Worm (Caenorhabditis elegans) whole organism, mixed stage, embryonic: ENCODE data around the gene mdl-1.

Experiments
- nhr-12 ChIP-seq: fragments of 150-350 bp; optimal IDR thresholded peaks from 2 replicates; lab custom pipeline; 2014; ENCODE audit warnings: missing biosample characterization, missing genetic modification characterization
- pha-4 ChIP-seq: fragments of 150-350 bp; optimal IDR thresholded peaks from 2 replicates; lab custom pipeline; 2018; ENCODE audit warnings: missing biosample characterization, missing genetic modification reagents, missing genetic modification characterization
- snpc-4 ChIP-seq: fragments of 150-350 bp; optimal IDR thresholded peaks from 2 replicates; lab custom pipeline; 2014; ENCODE audit warnings: missing biosample characterization, missing genetic modification characterization
- tbx-8 ChIP-seq: fragments of 200-800 bp; sonication (Bioruptor generic); optimal IDR thresholded peaks from 2 replicates; lab custom pipeline; 2018; ENCODE audit warnings: mild to moderate bottlenecking, missing genetic modification characterization, moderate library complexity, missing compliant biosample characterization
- unc-39 ChIP-seq: fragments of 150-350 bp; optimal IDR thresholded peaks from 2 replicates; lab custom pipeline; 2014; ENCODE audit warnings: missing biosample characterization, missing genetic modification characterization

DNA sequence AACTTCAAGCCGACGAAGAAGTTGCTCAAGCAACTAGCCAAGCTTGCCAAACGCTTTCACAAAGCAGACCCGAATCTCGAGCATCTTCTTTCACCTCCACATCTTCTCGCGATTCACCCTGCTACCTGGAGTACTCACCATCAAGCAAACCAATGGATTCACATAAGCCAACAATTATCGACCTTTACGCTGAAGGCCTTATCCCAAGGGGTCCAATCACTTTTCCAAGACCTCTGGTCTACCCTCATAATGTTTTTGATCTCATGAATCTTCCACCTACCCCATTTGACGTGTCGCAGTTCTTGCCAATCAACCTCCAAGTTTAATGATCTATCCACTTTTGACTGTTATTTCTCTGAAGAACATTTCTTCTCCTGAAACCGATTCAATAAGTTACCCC is 1.2 kb downstream of the mdl-1 start:
- TF ChIP-seq unc-39 (tag; lab: Kevin White, UChicago) (no peak), snpc-4 (tag; lab: Kevin White, UChicago) (no peak), tbx-8 (GFP tag; lab: Kevin White, UChicago) (no peak), nhr-12 (tag; lab: Kevin White, UChicago) (no peak), pha-4 (tag; lab: Kevin White, UChicago) (no peak)
